Fruit fly (Drosophila melanogaster) whole organism: ENCODE data around the gene CG44174.
A peak's percentile ranks its signal among the peaks of the same experiment; 100 is the strongest.

Source experiments
- CG8478 ChIP-seq: fragments of >200 bp; optimal IDR thresholded peaks from 2 replicates; lab custom pipeline; 2018; ENCODE audit warnings: inconsistent platforms
- Dll ChIP-seq: fragments of >200 bp; optimal IDR thresholded peaks from 2 replicates; lab custom pipeline; 2017
- EcR ChIP-seq, 2 experiments: fragments of >200 bp; optimal IDR thresholded peaks; 2 replicates each; lab custom pipeline; 2017; ENCODE audit warnings: missing biosample characterization in 2 of 2, missing genetic modification characterization in 2 of 2, missing genetic modification reagents in 2 of 2
- pan ChIP-seq: fragments of >200 bp; optimal IDR thresholded peaks from 2 replicates; lab custom pipeline; 2017
- psq ChIP-seq: fragments of >200 bp; optimal IDR thresholded peaks from 2 replicates; lab custom pipeline; 2017
- usp ChIP-seq: fragments of >200 bp; optimal IDR thresholded peaks from 2 replicates; lab custom pipeline; 2017; ENCODE audit warnings: missing biosample characterization, missing genetic modification characterization, mixed read lengths

The CG44174 gene

dm6 chr3R:19326043-19326805, 28.7 kb upstream of the CG44174 start, which contains the start of gene Delta:
Gene Delta, minus strand, starts transcription at chr3R:19326217.
- TF ChIP-seq usp (GFP tag; lab: Kevin White, UChicago) (no peak), psq (no peak), Dll (lab: Kevin White, UChicago) (no peak), pan (no peak), CG8478 (lab: Kevin White, UChicago) (no peak), EcR (GFP tag; optimal IDR thresholded peaks at IDR 0.05; lab: Kevin White, UChicago) (no peak)

- TF ChIP-seq Dll (lab: Kevin White, UChicago), result no peak
- TF ChIP-seq pan, result no peak
- TF ChIP-seq CG8478 (lab: Kevin White, UChicago), result no peak
- TF ChIP-seq psq, result no peak
- no peak for TF ChIP-seq EcR (GFP tag; optimal IDR thresholded peaks at IDR 0.05; lab: Kevin White, UChicago)
- no peak for TF ChIP-seq usp (GFP tag; lab: Kevin White, UChicago)
Measured at dm6 chr3R:19322386-19322785, 24.9 kb upstream of the CG44174 start.

- TF ChIP-seq CG8478 (lab: Kevin White, UChicago) (peak; percentile 4), Dll (lab: Kevin White, UChicago) (peak; percentile 80), psq (no peak)
Measured at dm6 chr3R:19321457-19322172, 24.1 kb upstream of the CG44174 start.

dm6 chr3R:19319433-19319832, 21.9 kb upstream of the CG44174 start:
- TF ChIP-seq CG8478 (lab: Kevin White, UChicago) (no peak), usp (GFP tag; lab: Kevin White, UChicago) (no peak), psq (no peak), EcR (GFP tag; optimal IDR thresholded peaks at IDR 0.05; lab: Kevin White, UChicago) (no peak), pan (no peak), Dll (lab: Kevin White, UChicago) (no peak)

- TF ChIP-seq psq (no peak), CG8478 (lab: Kevin White, UChicago) (no peak), Dll (lab: Kevin White, UChicago) (no peak), pan (no peak), usp (GFP tag; lab: Kevin White, UChicago) (no peak), EcR (GFP tag; optimal IDR thresholded peaks at IDR 0.05; lab: Kevin White, UChicago) (no peak)
Measured at dm6 chr3R:19318452-19318851, 21.0 kb upstream of the CG44174 start.

- TF ChIP-seq EcR (GFP tag; optimal IDR thresholded peaks at IDR 0.05; lab: Kevin White, UChicago) (no peak), Dll (lab: Kevin White, UChicago) (no peak), psq (no peak), pan (no peak)
Measured at dm6 chr3R:19317184-19317747, 19.8 kb upstream of the CG44174 start.

dm6 chr3R:19314283-19314682, 16.8 kb upstream of the CG44174 start:
- no peak for TF ChIP-seq usp (GFP tag; lab: Kevin White, UChicago)
- TF ChIP-seq Dll (lab: Kevin White, UChicago), result no peak

- no peak for TF ChIP-seq usp (GFP tag; lab: Kevin White, UChicago)
- no peak for TF ChIP-seq pan
Measured at dm6 chr3R:19313200-19313599, 15.7 kb upstream of the CG44174 start.

dm6 chr3R:19312281-19312827, 14.9 kb upstream of the CG44174 start:
- TF ChIP-seq pan (no peak), CG8478 (lab: Kevin White, UChicago) (no peak), EcR (GFP tag; optimal IDR thresholded peaks at IDR 0.05; lab: Kevin White, UChicago) (no peak), Dll (lab: Kevin White, UChicago) (no peak), psq (no peak), usp (GFP tag; lab: Kevin White, UChicago) (no peak)

dm6 chr3R:19310352-19311055, 13.0 kb upstream of the CG44174 start:
- TF ChIP-seq Dll (lab: Kevin White, UChicago) (no peak), pan (no peak), psq (no peak), CG8478 (lab: Kevin White, UChicago) (no peak), usp (GFP tag; lab: Kevin White, UChicago) (no peak), EcR (GFP tag; optimal IDR thresholded peaks at IDR 0.05; lab: Kevin White, UChicago) (no peak)

dm6 chr3R:19308770-19309503, 11.4 kb upstream of the CG44174 start:
- TF ChIP-seq usp (GFP tag; lab: Kevin White, UChicago) (no peak), pan (no peak), CG8478 (lab: Kevin White, UChicago) (no peak), psq (no peak), EcR (GFP tag; optimal IDR thresholded peaks at IDR 0.05; lab: Kevin White, UChicago) (no peak), Dll (lab: Kevin White, UChicago) (no peak)
